Worm (Caenorhabditis elegans): ENCODE results near the gene K08H10.6.

The K08H10.6 gene

DNA sequence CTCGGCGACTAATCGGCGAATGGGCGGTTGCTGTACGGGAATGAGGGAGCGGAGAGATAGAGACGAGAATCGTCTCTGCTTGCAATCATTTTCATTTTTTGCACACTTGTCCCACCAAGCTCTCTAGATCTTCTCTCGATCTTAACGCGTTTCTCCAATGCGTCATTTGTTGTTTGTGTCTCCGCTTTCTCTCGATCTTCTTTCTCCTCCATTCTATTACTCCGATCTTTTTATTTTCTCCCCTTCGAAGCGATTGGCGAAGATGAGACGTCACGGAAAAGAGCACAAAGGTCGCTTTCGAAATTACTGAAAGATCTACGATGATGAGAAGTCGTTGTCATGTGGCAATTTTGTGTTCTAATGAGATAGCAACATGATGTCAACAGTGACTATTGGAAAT is 37.0 kb downstream of the K08H10.6 start:
- TF ChIP-seq nhr-23 (tag; optimal IDR thresholded peaks at IDR 0.05), result no peak
- TF ChIP-seq egl-5 (tag; optimal IDR thresholded peaks at IDR 0.05), result peak; percentile 22
- peak; percentile 37 for TF ChIP-seq nhr-11 (tag; optimal IDR thresholded peaks at IDR 0.05)

DNA sequence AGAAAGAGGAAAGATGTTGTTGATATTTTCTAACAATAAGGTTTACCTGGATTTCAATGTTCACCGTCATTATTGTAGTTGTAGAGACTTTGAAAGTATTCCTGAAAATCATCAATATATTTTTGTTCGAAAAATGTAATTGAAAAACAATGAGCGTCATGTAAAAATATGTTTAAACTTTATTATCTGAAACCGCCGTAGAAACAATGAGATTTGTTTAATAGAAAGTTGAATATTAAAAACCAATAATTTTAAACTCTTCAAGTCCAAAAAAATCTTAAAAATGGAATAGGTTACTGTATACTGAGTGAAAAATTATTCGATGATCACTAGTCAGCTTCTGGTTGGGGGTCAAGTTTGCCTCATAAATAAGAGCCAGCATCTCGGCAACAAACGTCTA is 37.5 kb downstream of the K08H10.6 start, which contains the start of gene anmt-3:
TSS of gene anmt-3 (minus strand) at position 101 of the 400 bp plus-strand sequence.
- TF ChIP-seq nhr-11 (tag; optimal IDR thresholded peaks at IDR 0.05), result no peak
- no peak for TF ChIP-seq sea-2 (GFP tag; optimal IDR thresholded peaks at IDR 0.05)
- TF ChIP-seq ceh-82 (tag; optimal IDR thresholded peaks at IDR 0.05), result no peak
- no peak for TF ChIP-seq eor-1 (tag; optimal IDR thresholded peaks at IDR 0.05)
- TF ChIP-seq ceh-9 (tag; optimal IDR thresholded peaks at IDR 0.05), result no peak
- no peak for TF ChIP-seq nhr-77 (tag; optimal IDR thresholded peaks at IDR 0.05)
- TF ChIP-seq nhr-25 (tag; optimal IDR thresholded peaks at IDR 0.05), result no peak
- no peak for TF ChIP-seq lin-39 (tag; optimal IDR thresholded peaks at IDR 0.05)
- no peak for TF ChIP-seq ztf-11 (tag; optimal IDR thresholded peaks at IDR 0.05)
- TF ChIP-seq ceh-28 (tag; optimal IDR thresholded peaks at IDR 0.05), result no peak
- TF ChIP-seq fkh-2 (tag; optimal IDR thresholded peaks at IDR 0.05), result no peak
- TF ChIP-seq hmg-11 (tag; optimal IDR thresholded peaks at IDR 0.05), result no peak

DNA sequence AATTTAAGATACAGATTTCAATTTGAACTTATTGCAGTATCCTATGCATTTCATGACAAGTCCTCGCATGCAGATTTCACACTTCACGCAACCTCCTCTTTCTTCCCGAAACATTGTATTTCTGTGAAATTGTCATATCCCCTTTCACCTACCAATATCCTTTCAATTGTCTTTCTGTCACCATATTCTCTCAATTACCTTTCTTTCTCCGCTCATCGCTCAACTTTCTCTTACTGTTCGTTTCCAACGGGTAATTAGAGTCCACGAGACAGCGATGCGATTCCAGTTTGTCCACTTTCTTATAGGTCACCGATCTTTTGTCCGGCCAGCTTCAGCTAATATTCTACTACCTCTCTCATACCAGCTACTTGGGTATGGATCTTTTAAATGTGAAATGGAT is 43.3 kb downstream of the K08H10.6 start, which contains the start of gene mam-5:
TSS of gene mam-5 (plus strand) at position 304 of the 400 bp plus-strand sequence.
- TF ChIP-seq elt-1 (tag; optimal IDR thresholded peaks at IDR 0.05) (no peak), egl-5 (tag; optimal IDR thresholded peaks at IDR 0.05) (no peak), fos-1 (tag; optimal IDR thresholded peaks at IDR 0.05) (no peak), lin-39 (tag; optimal IDR thresholded peaks at IDR 0.05) (no peak), nfya-1 (tag; optimal IDR thresholded peaks at IDR 0.05; ENCODE audit: insufficient read depth) (no peak), aly-2 (tag; optimal IDR thresholded peaks at IDR 0.05) (no peak), unc-62 (GFP tag; optimal IDR thresholded peaks at IDR 0.05) (no peak), nhr-28 (tag; optimal IDR thresholded peaks at IDR 0.05) (no peak)

DNA sequence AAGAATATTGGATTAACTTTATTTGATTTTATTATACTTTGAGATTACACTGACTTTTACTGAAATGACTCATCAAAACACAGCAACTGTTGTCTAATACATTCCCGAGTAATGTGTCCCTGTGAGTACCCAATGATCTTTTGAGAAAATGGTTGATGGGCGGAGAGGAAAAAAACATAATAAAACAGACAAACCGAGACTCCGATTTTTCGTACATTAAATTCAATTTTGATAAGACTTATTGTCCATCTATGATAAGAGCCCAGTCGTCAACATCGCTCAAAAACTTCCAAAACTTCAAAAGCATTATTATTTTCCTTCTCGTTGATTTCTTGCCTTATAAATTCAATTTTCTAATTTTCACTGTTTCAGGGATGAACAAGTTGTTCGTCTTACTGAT is 44.8 kb downstream of the K08H10.6 start, which contains the start of gene ttr-46:
TSS of gene ttr-46 (plus strand) at position 373 of the 400 bp plus-strand sequence.
- TF ChIP-seq egl-5 (tag; optimal IDR thresholded peaks at IDR 0.05) (no peak), ZK546.5 (tag; optimal IDR thresholded peaks at IDR 0.05) (no peak), nhr-11 (tag; optimal IDR thresholded peaks at IDR 0.05) (no peak), pqm-1 (tag; optimal IDR thresholded peaks at IDR 0.05) (peak; percentile 65), elt-2 (tag; optimal IDR thresholded peaks at IDR 0.05) (peak; percentile 68)

DNA sequence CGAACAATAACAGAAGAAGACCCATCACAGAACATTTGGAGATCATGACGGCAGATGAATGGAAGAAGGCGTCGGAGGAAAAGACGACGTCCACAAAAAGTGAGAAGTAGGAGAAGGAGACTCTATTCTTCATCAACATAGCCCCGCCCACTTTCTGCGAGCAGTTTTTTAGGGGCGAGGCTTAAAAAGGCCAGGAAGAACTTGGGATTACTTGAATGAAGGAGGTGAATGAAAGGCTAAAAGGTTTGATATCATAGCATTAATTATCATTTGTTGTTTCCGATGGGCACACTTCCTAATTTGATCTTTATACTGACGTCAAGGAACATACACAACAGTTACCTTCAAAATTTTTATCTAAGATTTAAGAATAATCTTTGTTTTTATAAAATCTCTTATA is 46.9 kb downstream of the K08H10.6 start, which contains the start of gene nlp-58:
TSS of gene nlp-58 (minus strand) at position 101 of the 400 bp plus-strand sequence.
- no peak for TF ChIP-seq unc-39 (tag; optimal IDR thresholded peaks at IDR 0.05)
- TF ChIP-seq ama-1 (optimal IDR thresholded peaks at IDR 0.05), result no peak
- no peak for TF ChIP-seq nhr-25 (tag; optimal IDR thresholded peaks at IDR 0.05)
- TF ChIP-seq nhr-67 (tag; optimal IDR thresholded peaks at IDR 0.05), result no peak
- no peak for TF ChIP-seq nhr-11 (tag; optimal IDR thresholded peaks at IDR 0.05)
- no peak for TF ChIP-seq nhr-28 (tag; optimal IDR thresholded peaks at IDR 0.05)
- TF ChIP-seq nhr-23 (tag; optimal IDR thresholded peaks at IDR 0.05), result no peak
- no peak for TF ChIP-seq nhr-77 (tag; optimal IDR thresholded peaks at IDR 0.05)
- no peak for TF ChIP-seq lin-39 (tag; optimal IDR thresholded peaks at IDR 0.05)
- TF ChIP-seq ztf-11 (tag; optimal IDR thresholded peaks at IDR 0.05), result no peak
- TF ChIP-seq eor-1 (tag; optimal IDR thresholded peaks at IDR 0.05), result no peak

DNA sequence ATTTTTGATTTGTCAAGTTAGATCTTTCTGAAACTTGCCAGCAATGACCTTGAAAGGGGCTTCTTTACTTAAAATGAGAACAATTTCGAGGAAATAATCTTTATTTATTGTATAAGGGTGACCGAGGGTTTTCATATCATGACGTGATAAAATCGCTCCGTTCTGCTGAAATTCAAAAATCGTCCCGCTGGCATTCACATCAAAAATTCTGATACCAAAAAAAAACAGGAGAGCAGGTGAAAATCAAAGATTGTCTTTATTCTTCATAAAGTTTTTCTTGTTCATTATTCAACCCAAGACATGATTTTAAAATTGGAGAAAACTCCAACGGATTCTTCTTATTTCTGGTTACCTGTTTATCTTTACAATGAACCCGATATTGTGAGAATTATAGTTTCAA is 51.6 kb downstream of the K08H10.6 start, which contains the start of gene sre-28:
TSS of gene sre-28 (plus strand) at position 301 of the 400 bp plus-strand sequence.
- TF ChIP-seq egl-27 (tag; optimal IDR thresholded peaks at IDR 0.05) (no peak), nfya-1 (tag; optimal IDR thresholded peaks at IDR 0.05; ENCODE audit: insufficient read depth) (no peak), daf-12 (tag; optimal IDR thresholded peaks at IDR 0.05) (no peak), nhr-28 (tag; optimal IDR thresholded peaks at IDR 0.05) (no peak), fkh-2 (tag; optimal IDR thresholded peaks at IDR 0.05) (no peak), eor-1 (tag; optimal IDR thresholded peaks at IDR 0.05) (no peak), mml-1 (tag; optimal IDR thresholded peaks at IDR 0.05) (no peak), ceh-28 (tag; optimal IDR thresholded peaks at IDR 0.05) (no peak), ceh-82 (tag; optimal IDR thresholded peaks at IDR 0.05) (no peak), aly-2 (tag; optimal IDR thresholded peaks at IDR 0.05) (no peak), nhr-237 (tag; optimal IDR thresholded peaks at IDR 0.05) (no peak)
